Worm (Caenorhabditis elegans) whole organism, young adult: ENCODE data around the gene C15B12.9.
A peak's percentile ranks its signal among the peaks of the same experiment; 100 is the strongest.

Experiments
- B0035.1 ChIP-seq: sonication (generic microtip); optimal IDR thresholded peaks from 2 replicates; lab custom pipeline; 2016; ENCODE audit warnings: missing genetic modification characterization, mild to moderate bottlenecking, missing compliant biosample characterization, missing genotype, missing genetic modification reagents
- B0261.1 ChIP-seq: sonication (generic microtip); optimal IDR thresholded peaks from 2 replicates; lab custom pipeline; 2016; ENCODE audit warnings: mild to moderate bottlenecking, missing genetic modification characterization, moderate library complexity, missing compliant biosample characterization
- F33H1.4 ChIP-seq: fragments of 200-800 bp; sonication (Bioruptor generic); IDR thresholded peaks from 2 replicates; pipeline ENCODE4 v1.3.6; 2022; ENCODE audit warnings: missing genetic modification reagents, missing genetic modification characterization, missing compliant biosample characterization
- F49E8.2 ChIP-seq: sonication (generic microtip); optimal IDR thresholded peaks from 3 replicates; lab custom pipeline; 2017; ENCODE audit warnings: missing genetic modification characterization, mild to moderate bottlenecking, missing compliant biosample characterization, antibody characterized with exemption, moderate library complexity; ENCODE audit not compliant: insufficient read depth
- K12H6.12 ChIP-seq: fragments of 200-800 bp; sonication (Bioruptor generic); optimal IDR thresholded peaks from 2 replicates; lab custom pipeline; 2018; ENCODE audit warnings: mild to moderate bottlenecking, missing genetic modification characterization, missing compliant biosample characterization
- T07F8.4 ChIP-seq: sonication (generic microtip); optimal IDR thresholded peaks from 2 replicates; lab custom pipeline; 2016; ENCODE audit warnings: mild to moderate bottlenecking, missing genetic modification characterization, moderate library complexity, missing compliant biosample characterization
- Y79H2A.3 ChIP-seq: fragments of 200-800 bp; sonication (Bioruptor generic); conservative IDR thresholded peaks from 2 replicates; pipeline ENCODE4 v1.3.6; 2022; ENCODE audit warnings: missing genetic modification reagents, missing genetic modification characterization, missing compliant biosample characterization
- akir-1 ChIP-seq: fragments of 200-800 bp; sonication (Bioruptor generic); optimal IDR thresholded peaks from 2 replicates; lab custom pipeline; 2018; ENCODE audit warnings: mild to moderate bottlenecking, missing genetic modification characterization, moderate library complexity, missing compliant biosample characterization
- aptf-2 ChIP-seq: fragments of 200-800 bp; sonication (Bioruptor generic); conservative IDR thresholded peaks from 2 replicates; pipeline ENCODE4 v1.3.6; 2022; ENCODE audit warnings: missing genetic modification reagents, missing genetic modification characterization, missing compliant biosample characterization
- aptf-3 ChIP-seq: fragments of 200-800 bp; sonication (Bioruptor generic); IDR thresholded peaks from 2 replicates; pipeline ENCODE4 v1.3.6; 2022; ENCODE audit warnings: missing genetic modification characterization, missing compliant biosample characterization
- attf-5 ChIP-seq: fragments of 200-800 bp; sonication (Bioruptor generic); optimal IDR thresholded peaks from 2 replicates; lab custom pipeline; 2018; ENCODE audit warnings: mild to moderate bottlenecking, missing genetic modification characterization, missing compliant biosample characterization
- bed-1 ChIP-seq: fragments of 200-800 bp; sonication (Bioruptor generic); IDR thresholded peaks from 2 replicates; pipeline ENCODE4 v1.3.6; 2022; ENCODE audit warnings: missing genetic modification reagents, missing genetic modification characterization, missing compliant biosample characterization
- ccch-3 ChIP-seq: fragments of 200-800 bp; sonication (Bioruptor generic); optimal IDR thresholded peaks from 2 replicates; lab custom pipeline; 2018; ENCODE audit warnings: mild to moderate bottlenecking, missing genetic modification characterization, missing compliant biosample characterization
- ceh-58 ChIP-seq: fragments of 200-800 bp; sonication (Bioruptor generic); IDR thresholded peaks from 2 replicates; pipeline ENCODE4 v1.3.6; 2022; ENCODE audit warnings: missing genetic modification characterization, missing compliant biosample characterization
- chd-7 ChIP-seq: sonication (generic microtip); optimal IDR thresholded peaks from 2 replicates; lab custom pipeline; 2016; ENCODE audit warnings: mild to moderate bottlenecking, missing genetic modification characterization, moderate library complexity, missing compliant biosample characterization
- dpff-1 ChIP-seq: sonication (generic microtip); optimal IDR thresholded peaks from 2 replicates; lab custom pipeline; 2017; ENCODE audit warnings: mild to moderate bottlenecking, missing genetic modification characterization, missing compliant biosample characterization
- egrh-3 ChIP-seq: fragments of 200-800 bp; sonication (Bioruptor generic); IDR thresholded peaks from 2 replicates; pipeline ENCODE4 v1.3.6; 2022; ENCODE audit warnings: missing genetic modification reagents, missing genetic modification characterization, missing compliant biosample characterization
- ets-4 ChIP-seq: fragments of 200-800 bp; sonication (Bioruptor generic); optimal IDR thresholded peaks from 2 replicates; lab custom pipeline; 2018; ENCODE audit warnings: mild to moderate bottlenecking, missing genetic modification characterization, missing compliant biosample characterization
- gei-17 ChIP-seq: fragments of 200-800 bp; sonication (Bioruptor generic); optimal IDR thresholded peaks from 2 replicates; lab custom pipeline; 2018; ENCODE audit warnings: mild to moderate bottlenecking, missing genetic modification characterization, missing compliant biosample characterization
- hlh-26 ChIP-seq: fragments of 200-800 bp; sonication (Bioruptor generic); conservative IDR thresholded peaks from 2 replicates; pipeline ENCODE4 v1.3.6; 2022; ENCODE audit warnings: missing genetic modification reagents, missing genetic modification characterization, missing compliant biosample characterization
- hrde-1 ChIP-seq: sonication (generic microtip); optimal IDR thresholded peaks from 2 replicates; lab custom pipeline; 2016; ENCODE audit warnings: missing genetic modification characterization, mild to moderate bottlenecking, missing compliant biosample characterization, moderate library complexity, missing genotype, missing genetic modification reagents, borderline replicate concordance
- let-607 ChIP-seq, 2 experiments: fragments of 200-800 bp in 1 of 2; sonication (Bioruptor generic) in 1 of 2; sonication (generic microtip) in 1 of 2; optimal IDR thresholded peaks; 2 replicates each; lab custom pipeline; 2016 to 2018; ENCODE audit warnings: mild to moderate bottlenecking in 2 of 2, missing compliant biosample characterization in 2 of 2, missing genetic modification characterization in 2 of 2, moderate library complexity in 2 of 2, missing genotype in 1 of 2
- lin-35 ChIP-seq, 3 experiments: fragments of 150-350 bp in 2 of 3; sonication (generic microtip) in 1 of 3; optimal IDR thresholded peaks; 2 replicates each; lab custom pipeline; 2014 to 2018; ENCODE audit warnings: missing biosample characterization in 3 of 3, missing genetic modification characterization in 3 of 3, missing genetic modification reagents in 3 of 3
- lin-40 ChIP-seq: sonication (generic microtip); optimal IDR thresholded peaks from 2 replicates; lab custom pipeline; 2016; ENCODE audit warnings: missing genetic modification characterization, mild to moderate bottlenecking, missing compliant biosample characterization, missing genotype, missing genetic modification reagents
- lir-1 ChIP-seq: fragments of 200-800 bp; sonication (Bioruptor generic); conservative IDR thresholded peaks from 2 replicates; pipeline ENCODE4 v1.3.6; 2022; ENCODE audit warnings: missing genetic modification reagents, missing genetic modification characterization, missing compliant biosample characterization
- madf-3 ChIP-seq: fragments of 200-800 bp; sonication (Bioruptor generic); IDR thresholded peaks from 2 replicates; pipeline ENCODE4 v1.3.6; 2022; ENCODE audit warnings: missing genetic modification reagents, missing genetic modification characterization, missing compliant biosample characterization
- madf-8 ChIP-seq: fragments of 200-800 bp; sonication (Bioruptor generic); conservative IDR thresholded peaks from 2 replicates; pipeline ENCODE4 v1.3.6; 2022; ENCODE audit warnings: missing genetic modification reagents, missing genetic modification characterization, missing compliant biosample characterization
- nfya-1 ChIP-seq: sonication (generic microtip); optimal IDR thresholded peaks from 2 replicates; lab custom pipeline; 2017; ENCODE audit warnings: antibody characterized with exemption, missing compliant biosample characterization, missing genetic modification characterization, borderline replicate concordance; ENCODE audit not compliant: insufficient read depth
- nhr-80 ChIP-seq: sonication (generic microtip); optimal IDR thresholded peaks from 2 replicates; lab custom pipeline; 2016; ENCODE audit warnings: missing genetic modification characterization, missing compliant biosample characterization
- nhr-90 ChIP-seq: sonication (generic microtip); optimal IDR thresholded peaks from 2 replicates; lab custom pipeline; 2016; ENCODE audit warnings: missing genotype, mild to moderate bottlenecking, missing genetic modification characterization, missing compliant biosample characterization
- snpc-4 ChIP-seq, 5 experiments: fragments of 150-350 bp in 1 of 5; sonication (generic microtip) in 4 of 5; optimal IDR thresholded peaks; 2 replicates each; lab custom pipeline; 2014 to 2018; ENCODE audit warnings: missing genetic modification characterization in 5 of 5, missing biosample characterization in 3 of 5, antibody characterized with exemption in 2 of 5, mild to moderate bottlenecking in 2 of 5, missing compliant biosample characterization in 2 of 5, missing genotype in 2 of 5, moderate library complexity in 2 of 5, missing genetic modification reagents in 1 of 5
- sptf-2 ChIP-seq: fragments of 200-800 bp; sonication (Bioruptor generic); optimal IDR thresholded peaks from 2 replicates; lab custom pipeline; 2018; ENCODE audit warnings: mild to moderate bottlenecking, missing genetic modification characterization, missing compliant biosample characterization
- unc-62 ChIP-seq: fragments of 150-350 bp; optimal IDR thresholded peaks from 2 replicates; lab custom pipeline; 2014; ENCODE audit warnings: missing biosample characterization, missing genetic modification reagents, missing genetic modification characterization

Gene C15B12.9

ce11 chrX:6476540-6476939, 7.9 kb downstream of the C15B12.9 start, which contains the start of gene C15B12.1:
TSS of gene C15B12.1 (plus strand) at chrX:6476810.
- no peak for TF ChIP-seq Y79H2A.3
- no peak for TF ChIP-seq ccch-3
- TF ChIP-seq madf-8: no peak
- TF ChIP-seq gei-17 (GFP tag; lab: Kevin White, UChicago): no peak
- no peak for TF ChIP-seq lin-35 (GFP tag; optimal IDR thresholded peaks at IDR 0.05; lab: Kevin White, UChicago)
- TF ChIP-seq egrh-3 (GFP tag; lab: Robert Waterston, UW): no peak
- TF ChIP-seq aptf-2 (GFP tag; lab: Robert Waterston, UW): no peak
- no peak for TF ChIP-seq unc-62 (GFP tag; lab: Kevin White, UChicago)

- TF ChIP-seq B0035.1 (tag; lab: Kevin White, UChicago) (no peak), nhr-90 (no peak), let-607 (tag; optimal IDR thresholded peaks at IDR 0.05; lab: Kevin White, UChicago) (no peak), F49E8.2 (tag; lab: Kevin White, UChicago) (no peak)
- TF ChIP-seq, all 124 proteins: peak for 0
Measured at ce11 chrX:6484780-6485179, 16.2 kb downstream of the C15B12.9 start, which contains the start of gene gar-1. TSS of gene gar-1 (minus strand) at chrX:6484880.

ce11 chrX:6499736-6500135, 31.1 kb downstream of the C15B12.9 start, which contains the start of gene actl-1:
TSS of gene actl-1 (minus strand) at chrX:6499836.
- no peak for TF ChIP-seq bed-1 (GFP tag; lab: Robert Waterston, UW)
- no peak for TF ChIP-seq attf-5 (GFP tag; lab: Kevin White, UChicago)
- TF ChIP-seq madf-3 (GFP tag; lab: Robert Waterston, UW): no peak
- TF ChIP-seq nfya-1 (tag; lab: Kevin White, UChicago): no peak
- TF ChIP-seq F33H1.4: no peak
- TF ChIP-seq akir-1 (GFP tag; lab: Kevin White, UChicago): no peak
- TF ChIP-seq ets-4 (GFP tag; lab: Kevin White, UChicago): no peak
- TF ChIP-seq chd-7: no peak
- no peak for TF ChIP-seq lin-40 (tag; lab: Kevin White, UChicago)
- TF ChIP-seq ceh-58 (GFP tag; lab: Robert Waterston, UW): no peak
- no peak for TF ChIP-seq dpff-1 (tag; lab: Kevin White, UChicago)
- no peak for TF ChIP-seq hrde-1 (tag; lab: Kevin White, UChicago)
- no peak for TF ChIP-seq sptf-2
- TF ChIP-seq snpc-4 (GFP tag; optimal IDR thresholded peaks at IDR 0.05; lab: Kevin White, UChicago): no peak
- TF ChIP-seq snpc-4 (tag; optimal IDR thresholded peaks at IDR 0.05; lab: Kevin White, UChicago): no peak
- no peak for TF ChIP-seq K12H6.12 (tag; lab: Kevin White, UChicago)
- TF ChIP-seq lir-1 (GFP tag; lab: Robert Waterston, UW): no peak

- no peak for TF ChIP-seq T07F8.4 (tag; lab: Kevin White, UChicago)
- no peak for TF ChIP-seq aptf-3
- TF ChIP-seq B0261.1 (tag; lab: Kevin White, UChicago): no peak
- TF ChIP-seq hlh-26 (GFP tag; lab: Robert Waterston, UW): no peak
- peak; percentile 56 for TF ChIP-seq nhr-80
Measured at ce11 chrX:6503148-6503547, 34.5 kb downstream of the C15B12.9 start.
